Fruit fly (Drosophila melanogaster): ENCODE results near the gene CG15529.

DNA sequence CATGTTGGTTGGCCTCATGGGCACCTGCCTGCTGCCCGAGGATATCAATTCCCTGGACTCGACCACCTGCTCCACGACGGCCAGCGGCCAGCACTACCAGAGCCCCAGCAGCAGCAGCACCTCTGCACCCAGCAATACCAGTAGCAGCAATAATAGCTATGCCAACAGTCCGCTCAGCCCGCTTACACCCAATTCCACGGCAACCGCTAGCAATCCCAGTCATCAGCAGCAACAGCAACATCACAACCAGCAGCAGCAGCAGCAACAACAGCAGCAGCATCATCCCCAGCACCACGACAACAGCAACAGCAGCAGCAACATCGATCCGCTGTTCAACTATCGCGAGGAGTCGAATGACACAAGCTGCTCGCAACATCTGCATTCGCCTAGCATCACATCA lies 42.5 kb upstream of the CG15529 start:
- TF ChIP-seq Sin3A (optimal IDR thresholded peaks at IDR 0.05), result no peak
- no peak for TF ChIP-seq h (optimal IDR thresholded peaks at IDR 0.05)

All from Kc167 (cell line).